Worm (Caenorhabditis elegans) whole organism, late embryonic: ENCODE results near the gene flp-27.

ENCODE experiments used
- C08G9.2 ChIP-seq: sonication (generic microtip); optimal IDR thresholded peaks from 2 replicates; lab custom pipeline; 2016; ENCODE audit warnings: mild to moderate bottlenecking, missing genetic modification characterization, moderate library complexity, missing compliant biosample characterization
- K02D7.2 ChIP-seq: sonication (generic microtip); optimal IDR thresholded peaks from 2 replicates; lab custom pipeline; 2017; ENCODE audit warnings: mild to moderate bottlenecking, missing genetic modification characterization, missing compliant biosample characterization
- K09A11.1 ChIP-seq: sonication (generic microtip); optimal IDR thresholded peaks from 2 replicates; lab custom pipeline; 2017; ENCODE audit warnings: antibody characterized with exemption, mild to moderate bottlenecking, missing genetic modification characterization, missing compliant biosample characterization; ENCODE audit not compliant: insufficient read depth
- T23F11.4 ChIP-seq: fragments of 200-800 bp; sonication (Bioruptor generic); optimal IDR thresholded peaks from 2 replicates; lab custom pipeline; 2018; ENCODE audit warnings: mild to moderate bottlenecking, missing genetic modification characterization, missing compliant biosample characterization
- ceh-18 ChIP-seq: sonication (generic microtip); optimal IDR thresholded peaks from 2 replicates; lab custom pipeline; 2016; ENCODE audit warnings: missing genetic modification characterization, missing compliant biosample characterization
- ceh-2 ChIP-seq: sonication (generic microtip); optimal IDR thresholded peaks from 2 replicates; lab custom pipeline; 2016; ENCODE audit warnings: missing genotype, missing genetic modification characterization, missing compliant biosample characterization
- ceh-30 ChIP-seq: fragments of 150-350 bp; optimal IDR thresholded peaks from 2 replicates; lab custom pipeline; 2014; ENCODE audit warnings: missing biosample characterization, missing genetic modification characterization
- ceh-31 ChIP-seq: sonication (generic microtip); optimal IDR thresholded peaks from 2 replicates; lab custom pipeline; 2016; ENCODE audit warnings: missing genetic modification characterization, missing compliant biosample characterization
- ceh-34 ChIP-seq: sonication (generic microtip); optimal IDR thresholded peaks from 2 replicates; lab custom pipeline; 2016; ENCODE audit warnings: mild to moderate bottlenecking, missing genetic modification characterization, missing compliant biosample characterization
- ceh-45 ChIP-seq: fragments of 200-800 bp; sonication (Bioruptor generic); IDR thresholded peaks from 2 replicates; pipeline ENCODE4 v1.3.6; 2022; ENCODE audit warnings: missing genetic modification reagents, missing genetic modification characterization, missing compliant biosample characterization
- ceh-6 ChIP-seq: fragments of 200-800 bp; sonication (Bioruptor generic); optimal IDR thresholded peaks from 2 replicates; lab custom pipeline; 2018; ENCODE audit warnings: mild to moderate bottlenecking, missing genetic modification characterization, missing compliant biosample characterization
- dve-1 ChIP-seq: sonication (generic microtip); optimal IDR thresholded peaks from 2 replicates; lab custom pipeline; 2017; ENCODE audit warnings: antibody characterized with exemption, mild to moderate bottlenecking, missing genetic modification characterization, missing compliant biosample characterization
- elt-2 ChIP-seq: sonication (generic microtip); optimal IDR thresholded peaks from 2 replicates; lab custom pipeline; 2016; ENCODE audit warnings: missing genetic modification reagents, missing genetic modification characterization, missing compliant biosample characterization
- ets-4 ChIP-seq: sonication (generic microtip); optimal IDR thresholded peaks from 2 replicates; lab custom pipeline; 2016; ENCODE audit warnings: missing genetic modification characterization, missing compliant biosample characterization
- eyg-1 ChIP-seq: sonication (generic microtip); optimal IDR thresholded peaks from 2 replicates; lab custom pipeline; 2016; ENCODE audit warnings: missing genotype, missing genetic modification characterization, missing compliant biosample characterization
- fkh-10 ChIP-seq: fragments of 150-350 bp; optimal IDR thresholded peaks from 2 replicates; lab custom pipeline; 2014; ENCODE audit warnings: missing biosample characterization, missing genetic modification reagents, missing genetic modification characterization
- fkh-6 ChIP-seq: sonication (generic microtip); optimal IDR thresholded peaks from 2 replicates; lab custom pipeline; 2016; ENCODE audit warnings: missing genetic modification characterization, missing compliant biosample characterization
- gmeb-2 ChIP-seq: sonication (generic microtip); optimal IDR thresholded peaks from 2 replicates; lab custom pipeline; 2016; ENCODE audit warnings: missing genetic modification characterization, inconsistent platforms, missing compliant biosample characterization
- hlh-6 ChIP-seq: sonication (generic microtip); optimal IDR thresholded peaks from 2 replicates; lab custom pipeline; 2016; ENCODE audit warnings: missing genotype, missing genetic modification characterization, missing compliant biosample characterization
- hlh-8 ChIP-seq: sonication (generic microtip); optimal IDR thresholded peaks from 2 replicates; lab custom pipeline; 2016; ENCODE audit warnings: missing genotype, missing genetic modification characterization, missing compliant biosample characterization
- lim-6 ChIP-seq: sonication (generic microtip); optimal IDR thresholded peaks from 2 replicates; lab custom pipeline; 2016; ENCODE audit warnings: missing genetic modification characterization, missing compliant biosample characterization
- madf-2 ChIP-seq: sonication (generic microtip); optimal IDR thresholded peaks from 2 replicates; lab custom pipeline; 2017; ENCODE audit warnings: missing genetic modification characterization, missing compliant biosample characterization
- mec-3 ChIP-seq: sonication (generic microtip); optimal IDR thresholded peaks from 2 replicates; lab custom pipeline; 2016; ENCODE audit warnings: borderline replicate concordance, missing genetic modification characterization, missing compliant biosample characterization
- nfya-1 ChIP-seq: sonication (generic microtip); optimal IDR thresholded peaks from 2 replicates; lab custom pipeline; 2017; ENCODE audit warnings: missing genetic modification characterization, mild to moderate bottlenecking, missing compliant biosample characterization, antibody characterized with exemption, moderate library complexity
- nhr-232 ChIP-seq: sonication (generic microtip); optimal IDR thresholded peaks from 2 replicates; lab custom pipeline; 2016; ENCODE audit warnings: missing genetic modification characterization, missing compliant biosample characterization
- npax-4 ChIP-seq: sonication (generic microtip); optimal IDR thresholded peaks from 2 replicates; lab custom pipeline; 2016; ENCODE audit warnings: missing genetic modification characterization, missing compliant biosample characterization
- odd-2 ChIP-seq: sonication (generic microtip); optimal IDR thresholded peaks from 2 replicates; lab custom pipeline; 2017; ENCODE audit warnings: antibody characterized with exemption, mild to moderate bottlenecking, missing genetic modification characterization, missing compliant biosample characterization
- pha-2 ChIP-seq: sonication (generic microtip); optimal IDR thresholded peaks from 2 replicates; lab custom pipeline; 2017; ENCODE audit warnings: mild to moderate bottlenecking, missing genetic modification characterization, missing compliant biosample characterization
- pha-4 ChIP-seq: fragments of 150-350 bp; optimal IDR thresholded peaks from 2 replicates; lab custom pipeline; 2018; ENCODE audit warnings: missing biosample characterization, missing genetic modification reagents, missing genetic modification characterization
- pqm-1 ChIP-seq: sonication (generic microtip); optimal IDR thresholded peaks from 2 replicates; lab custom pipeline; 2016; ENCODE audit warnings: missing genetic modification characterization, missing compliant biosample characterization
- rnt-1 ChIP-seq: sonication (generic microtip); optimal IDR thresholded peaks from 2 replicates; lab custom pipeline; 2016; ENCODE audit warnings: missing genetic modification characterization, missing compliant biosample characterization
- sdc-2 ChIP-seq: sonication (generic microtip); optimal IDR thresholded peaks from 2 replicates; lab custom pipeline; 2016; ENCODE audit warnings: missing genotype, missing genetic modification characterization, missing compliant biosample characterization
- sox-2 ChIP-seq: fragments of 200-800 bp; sonication (Bioruptor generic); IDR thresholded peaks from 2 replicates; pipeline ENCODE4 v1.3.6; 2022; ENCODE audit warnings: missing genetic modification reagents, missing genetic modification characterization, missing compliant biosample characterization
- syd-9 ChIP-seq: sonication (generic microtip); optimal IDR thresholded peaks from 2 replicates; lab custom pipeline; 2016; ENCODE audit warnings: mild to moderate bottlenecking, missing genetic modification characterization, moderate library complexity, missing compliant biosample characterization
- tbx-2 ChIP-seq: sonication (generic microtip); optimal IDR thresholded peaks from 2 replicates; lab custom pipeline; 2016; ENCODE audit warnings: missing genetic modification characterization, missing compliant biosample characterization
- unc-3 ChIP-seq, 2 experiments: fragments of 200-800 bp in 1 of 2; sonication (Bioruptor generic) in 1 of 2; sonication (generic microtip) in 1 of 2; conservative IDR thresholded peaks in 1 of 2; optimal IDR thresholded peaks in 1 of 2; 2 replicates each; pipeline versions ENCODE4 v1.3.6 to Lab custom; 2016 to 2022; ENCODE audit warnings: missing compliant biosample characterization in 2 of 2, missing genetic modification characterization in 2 of 2, missing genetic modification reagents in 1 of 2
- zip-5 ChIP-seq: sonication (generic microtip); optimal IDR thresholded peaks from 2 replicates; lab custom pipeline; 2016; ENCODE audit warnings: missing genetic modification characterization, missing compliant biosample characterization
- ztf-16 ChIP-seq: sonication (generic microtip); optimal IDR thresholded peaks from 2 replicates; lab custom pipeline; 2017; ENCODE audit warnings: missing genetic modification characterization, missing compliant biosample characterization

The flp-27 gene

ce11 chrII:5649236-5650004 lies 31.4 kb upstream of the flp-27 start, which contains the start of the genes sam-4, F59E12.17 and zyg-1 (continued):
- peak; percentile 83 for TF ChIP-seq ets-4 (tag; lab: Kevin White, UChicago)
- TF ChIP-seq K02D7.2 (tag; lab: Kevin White, UChicago): no peak
- TF ChIP-seq mec-3 (tag; lab: Kevin White, UChicago): no peak
- peak; percentile 54 for TF ChIP-seq nfya-1 (tag; lab: Kevin White, UChicago)
- no peak for TF ChIP-seq sox-2 (GFP tag; lab: Robert Waterston, UW)
- no peak for TF ChIP-seq fkh-10 (GFP tag; lab: Kevin White, UChicago)
- TF ChIP-seq pha-2 (tag; lab: Kevin White, UChicago): no peak
- no peak for TF ChIP-seq ceh-6 (GFP tag; lab: Kevin White, UChicago)
- TF ChIP-seq tbx-2: peak; percentile 70
- peak; percentile 66 for TF ChIP-seq C08G9.2 (tag; lab: Kevin White, UChicago)

DNA sequence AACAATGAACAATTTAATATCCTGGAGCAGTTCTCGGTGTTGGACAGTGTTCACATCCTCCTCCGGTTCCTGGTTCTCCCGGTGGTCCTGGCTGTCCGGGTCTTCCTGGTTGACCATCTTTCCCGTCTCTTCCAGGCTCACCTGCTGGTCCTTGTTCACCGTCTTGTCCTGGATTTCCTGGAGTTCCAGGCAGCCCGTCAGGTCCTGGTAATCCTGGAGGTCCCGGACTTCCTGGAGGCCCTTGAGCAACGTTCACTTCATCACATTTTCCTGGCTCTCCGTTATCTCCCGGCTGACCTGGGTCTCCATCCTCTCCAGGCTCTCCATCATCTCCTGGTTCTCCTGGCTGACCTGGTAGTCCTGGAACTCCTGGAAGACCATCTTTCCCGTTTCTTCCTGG lies 29.4 kb upstream of the flp-27 start:
- TF ChIP-seq tbx-2: no peak
- no peak for TF ChIP-seq nfya-1 (tag; lab: Kevin White, UChicago)
- TF ChIP-seq ceh-18 (tag; lab: Kevin White, UChicago): no peak
- TF ChIP-seq unc-3 (GFP tag; conservative IDR thresholded peaks at IDR 0.05; lab: Robert Waterston, UW): no peak
- no peak for TF ChIP-seq unc-3 (tag; optimal IDR thresholded peaks at IDR 0.05; lab: Kevin White, UChicago)
- TF ChIP-seq sdc-2 (tag; lab: Kevin White, UChicago): no peak
- no peak for TF ChIP-seq hlh-8 (tag; lab: Kevin White, UChicago)
- no peak for TF ChIP-seq nhr-232 (tag; lab: Kevin White, UChicago)
- no peak for TF ChIP-seq ceh-34 (tag; lab: Kevin White, UChicago)
- no peak for TF ChIP-seq eyg-1 (tag; lab: Kevin White, UChicago)
- TF ChIP-seq odd-2 (tag; lab: Kevin White, UChicago): no peak
- no peak for TF ChIP-seq elt-2 (tag; lab: Kevin White, UChicago)
- no peak for TF ChIP-seq gmeb-2 (tag; lab: Kevin White, UChicago)
- TF ChIP-seq zip-5: no peak
- TF ChIP-seq lim-6 (tag; lab: Kevin White, UChicago): no peak
- no peak for TF ChIP-seq madf-2 (tag; lab: Kevin White, UChicago)
- TF ChIP-seq dve-1 (tag; lab: Kevin White, UChicago): no peak

ce11 chrII:5652334-5652733 lies 28.5 kb upstream of the flp-27 start, which contains the start of gene bli-2:
Gene bli-2, minus strand, starts transcription at chrII:5652434.
- TF ChIP-seq ceh-45 (no peak), ceh-31 (tag; lab: Kevin White, UChicago) (no peak), tbx-2 (no peak)
- TF ChIP-seq, all 69 proteins: peak for 0

DNA sequence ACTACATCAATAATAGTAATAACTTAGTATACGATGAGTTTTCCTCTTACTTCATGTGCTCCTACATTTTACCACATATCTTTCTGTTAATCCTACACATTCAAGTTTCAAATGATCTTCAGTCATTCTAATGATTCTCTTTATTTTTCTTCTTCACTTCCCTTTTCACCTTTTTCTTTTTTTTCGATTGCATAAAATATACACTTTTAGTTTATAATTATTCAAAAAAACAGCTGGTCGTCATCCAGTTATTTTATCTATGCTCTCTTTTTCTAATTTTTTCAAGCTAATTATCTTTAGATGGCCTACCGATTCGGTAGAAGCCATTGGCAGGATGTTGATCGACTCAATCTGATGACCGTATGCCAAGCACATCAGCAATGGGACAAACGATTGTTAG lies 26.6 kb upstream of the flp-27 start, which contains the start of gene F59E12.1:
Gene F59E12.1, plus strand, starts transcription at position 301 of the 400 bp plus-strand sequence.
- TF ChIP-seq pqm-1 (tag; lab: Kevin White, UChicago): no peak
- no peak for TF ChIP-seq ceh-6 (GFP tag; lab: Kevin White, UChicago)
- TF ChIP-seq pha-4: no peak
- no peak for TF ChIP-seq unc-3 (GFP tag; conservative IDR thresholded peaks at IDR 0.05; lab: Robert Waterston, UW)
- TF ChIP-seq unc-3 (tag; optimal IDR thresholded peaks at IDR 0.05; lab: Kevin White, UChicago): no peak
- TF ChIP-seq ceh-30: no peak
- TF ChIP-seq ceh-18 (tag; lab: Kevin White, UChicago): no peak

DNA sequence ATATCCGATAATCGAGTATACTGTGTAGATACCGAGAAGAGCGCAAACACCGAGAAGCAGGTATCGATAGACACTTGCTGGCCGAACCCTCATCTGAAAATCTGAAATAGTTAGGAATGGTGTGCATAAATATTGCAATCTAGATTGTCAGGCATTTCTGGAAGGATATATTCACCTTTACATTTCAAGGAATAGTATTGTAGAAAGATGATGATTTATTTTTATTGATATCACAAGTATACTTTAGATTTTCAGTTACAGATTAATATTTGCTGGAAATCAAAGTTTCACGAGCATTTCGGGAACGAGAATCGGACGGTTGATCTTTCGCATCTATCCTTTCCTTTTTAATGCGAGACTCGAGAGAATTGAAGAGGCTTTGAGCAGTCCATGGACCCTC lies 21.1 kb upstream of the flp-27 start, which contains the start of gene fut-3:
Gene fut-3, minus strand, starts transcription at position 101 of the 400 bp plus-strand sequence.
- TF ChIP-seq ztf-16 (tag; lab: Kevin White, UChicago) (no peak), madf-2 (tag; lab: Kevin White, UChicago) (no peak), syd-9 (no peak), tbx-2 (no peak), T23F11.4 (GFP tag; lab: Kevin White, UChicago) (no peak), gmeb-2 (tag; lab: Kevin White, UChicago) (no peak), K09A11.1 (no peak), npax-4 (no peak), fkh-6 (tag; lab: Kevin White, UChicago) (no peak), ceh-31 (tag; lab: Kevin White, UChicago) (no peak), rnt-1 (tag; lab: Kevin White, UChicago) (no peak), pha-2 (tag; lab: Kevin White, UChicago) (no peak), hlh-6 (tag; lab: Kevin White, UChicago) (no peak), pqm-1 (tag; lab: Kevin White, UChicago) (no peak), sdc-2 (tag; lab: Kevin White, UChicago) (no peak), lim-6 (tag; lab: Kevin White, UChicago) (no peak), ceh-2 (no peak), ceh-6 (GFP tag; lab: Kevin White, UChicago) (no peak)
- TF ChIP-seq, all 69 proteins: peak for 0
